Worm (Caenorhabditis elegans) whole organism, L1 larva: ENCODE data around the gene C24H11.5.
"Not testable (repeated sequence)": the region's sequence is repeated elsewhere in the genome, so short reads cannot be mapped to it uniquely, and the experiment has no call there.

Experiments
- C34B4.2 ChIP-seq: sonication (generic microtip); optimal IDR thresholded peaks from 2 replicates; lab custom pipeline; 2017; ENCODE audit warnings: mild to moderate bottlenecking, missing genetic modification characterization, missing compliant biosample characterization
- Y116A8C.19 ChIP-seq: sonication (generic microtip); optimal IDR thresholded peaks from 2 replicates; lab custom pipeline; 2016; ENCODE audit warnings: missing compliant biosample characterization, missing genetic modification characterization, borderline replicate concordance
- alr-1 ChIP-seq: fragments of 200-800 bp; sonication (Bioruptor generic); optimal IDR thresholded peaks from 2 replicates; lab custom pipeline; 2018; ENCODE audit warnings: borderline replicate concordance, mild to moderate bottlenecking, missing genetic modification characterization, missing compliant biosample characterization
- ama-1 ChIP-seq: fragments of 150-350 bp; optimal IDR thresholded peaks from 2 replicates; lab custom pipeline; 2014
- blmp-1 ChIP-seq: fragments of 150-350 bp; optimal IDR thresholded peaks from 2 replicates; lab custom pipeline; 2014; ENCODE audit warnings: missing biosample characterization, missing genetic modification characterization
- ceh-63 ChIP-seq: fragments of 200-800 bp; sonication (Bioruptor generic); optimal IDR thresholded peaks from 2 replicates; lab custom pipeline; 2018; ENCODE audit warnings: mild to moderate bottlenecking, missing genetic modification characterization, missing compliant biosample characterization
- ceh-8 ChIP-seq: fragments of 200-800 bp; sonication (Bioruptor generic); optimal IDR thresholded peaks from 2 replicates; lab custom pipeline; 2018; ENCODE audit warnings: mild to moderate bottlenecking, missing genetic modification characterization, moderate library complexity, missing compliant biosample characterization
- ceh-90 ChIP-seq: sonication (generic microtip); optimal IDR thresholded peaks from 2 replicates; lab custom pipeline; 2016; ENCODE audit warnings: missing genetic modification characterization, missing compliant biosample characterization
- ces-1 ChIP-seq: fragments of 150-350 bp; optimal IDR thresholded peaks from 2 replicates; lab custom pipeline; 2014; ENCODE audit warnings: missing biosample characterization, missing genetic modification reagents, missing genetic modification characterization
- dsc-1 ChIP-seq: sonication (generic microtip); optimal IDR thresholded peaks from 2 replicates; lab custom pipeline; 2016; ENCODE audit warnings: mild to moderate bottlenecking, missing genetic modification characterization, missing compliant biosample characterization
- efl-3 ChIP-seq: fragments of 200-800 bp; sonication (Bioruptor generic); optimal IDR thresholded peaks from 2 replicates; lab custom pipeline; 2018; ENCODE audit warnings: mild to moderate bottlenecking, missing genetic modification characterization, missing compliant biosample characterization
- egl-13 ChIP-seq: sonication (generic microtip); optimal IDR thresholded peaks from 2 replicates; lab custom pipeline; 2016; ENCODE audit warnings: missing genotype, missing genetic modification reagents, missing genetic modification characterization, missing compliant biosample characterization
- ets-5 ChIP-seq: fragments of 200-800 bp; sonication (Bioruptor generic); IDR thresholded peaks from 2 replicates; pipeline ENCODE4 v1.3.6; 2022; ENCODE audit warnings: missing genetic modification characterization, missing compliant biosample characterization
- fkh-8 ChIP-seq: sonication (generic microtip); optimal IDR thresholded peaks from 2 replicates; lab custom pipeline; 2016; ENCODE audit warnings: mild to moderate bottlenecking, missing genetic modification characterization, missing compliant biosample characterization
- grh-1 ChIP-seq: fragments of 200-800 bp; sonication (Bioruptor generic); IDR thresholded peaks from 2 replicates; pipeline ENCODE4 v1.3.6; 2022; ENCODE audit warnings: missing genetic modification reagents, missing genetic modification characterization, missing compliant biosample characterization
- hlh-17 ChIP-seq: fragments of 200-800 bp; sonication (Bioruptor generic); optimal IDR thresholded peaks from 2 replicates; lab custom pipeline; 2018; ENCODE audit warnings: missing genetic modification characterization, mild to moderate bottlenecking, missing compliant biosample characterization, moderate library complexity, borderline replicate concordance
- hlh-4 ChIP-seq: sonication (generic microtip); optimal IDR thresholded peaks from 2 replicates; lab custom pipeline; 2016; ENCODE audit warnings: mild to moderate bottlenecking, missing genetic modification characterization, missing compliant biosample characterization
- hpl-2 ChIP-seq: fragments of 150-350 bp; optimal IDR thresholded peaks from 2 replicates; lab custom pipeline; 2014; ENCODE audit warnings: missing biosample characterization, missing genetic modification reagents, missing genetic modification characterization
- irx-1 ChIP-seq: sonication (generic microtip); optimal IDR thresholded peaks from 2 replicates; lab custom pipeline; 2016; ENCODE audit warnings: missing genetic modification characterization, missing compliant biosample characterization
- isw-1 ChIP-seq: fragments of 200-800 bp; sonication (Bioruptor generic); IDR thresholded peaks from 2 replicates; pipeline ENCODE4 v1.3.6; 2022; ENCODE audit warnings: missing genetic modification characterization, missing compliant biosample characterization
- lin-13 ChIP-seq: fragments of 150-350 bp; optimal IDR thresholded peaks from 2 replicates; lab custom pipeline; 2014; ENCODE audit warnings: missing biosample characterization, missing genetic modification reagents, missing genetic modification characterization
- lir-3 ChIP-seq: sonication (generic microtip); optimal IDR thresholded peaks from 2 replicates; lab custom pipeline; 2016; ENCODE audit warnings: mild to moderate bottlenecking, missing genetic modification characterization, moderate library complexity, missing compliant biosample characterization; ENCODE audit not compliant: poor library complexity
- lsy-2 ChIP-seq, 2 experiments: fragments of 150-350 bp; optimal IDR thresholded peaks; 2 replicates each; lab custom pipeline; 2014; ENCODE audit warnings: missing biosample characterization in 2 of 2, missing genetic modification characterization in 2 of 2
- mab-9 ChIP-seq: fragments of 200-800 bp; sonication (Bioruptor generic); IDR thresholded peaks from 2 replicates; pipeline ENCODE4 v1.3.6; 2022; ENCODE audit warnings: missing genetic modification reagents, missing genetic modification characterization, missing compliant biosample characterization
- mef-2 ChIP-seq: fragments of 150-350 bp; optimal IDR thresholded peaks from 2 replicates; lab custom pipeline; 2014; ENCODE audit warnings: missing biosample characterization, missing genetic modification characterization
- nhr-12 ChIP-seq: sonication (generic microtip); optimal IDR thresholded peaks from 2 replicates; lab custom pipeline; 2017; ENCODE audit warnings: missing biosample characterization, missing genetic modification characterization
- nhr-19 ChIP-seq: fragments of 200-800 bp; sonication (Bioruptor generic); conservative IDR thresholded peaks from 2 replicates; pipeline ENCODE4 v1.3.6; 2022; ENCODE audit warnings: missing genetic modification characterization, missing compliant biosample characterization
- nhr-20 ChIP-seq: sonication (generic microtip); optimal IDR thresholded peaks from 2 replicates; lab custom pipeline; 2016; ENCODE audit warnings: mild to moderate bottlenecking, missing genetic modification characterization, missing compliant biosample characterization
- nhr-28 ChIP-seq: fragments of 150-350 bp; optimal IDR thresholded peaks from 2 replicates; lab custom pipeline; 2014; ENCODE audit warnings: missing biosample characterization, missing genetic modification characterization
- nhr-47 ChIP-seq: sonication (generic microtip); optimal IDR thresholded peaks from 2 replicates; lab custom pipeline; 2016; ENCODE audit warnings: mild to moderate bottlenecking, missing genetic modification characterization, moderate library complexity, missing compliant biosample characterization
- nhr-71 ChIP-seq: sonication (generic microtip); optimal IDR thresholded peaks from 2 replicates; lab custom pipeline; 2016; ENCODE audit warnings: mild to moderate bottlenecking, missing genetic modification characterization, moderate library complexity, missing compliant biosample characterization
- pax-3 ChIP-seq: fragments of 200-800 bp; sonication (Bioruptor generic); optimal IDR thresholded peaks from 2 replicates; lab custom pipeline; 2018; ENCODE audit warnings: mild to moderate bottlenecking, missing genetic modification characterization, moderate library complexity, missing compliant biosample characterization
- rnt-1 ChIP-seq: sonication (generic microtip); optimal IDR thresholded peaks from 2 replicates; lab custom pipeline; 2016; ENCODE audit warnings: mild to moderate bottlenecking, missing genetic modification characterization, moderate library complexity, missing compliant biosample characterization
- skn-1 ChIP-seq: fragments of 150-350 bp; optimal IDR thresholded peaks from 2 replicates; lab custom pipeline; 2014; ENCODE audit warnings: missing biosample characterization, missing genetic modification characterization
- snpc-4 ChIP-seq: fragments of 150-350 bp; optimal IDR thresholded peaks from 2 replicates; lab custom pipeline; 2014; ENCODE audit warnings: missing biosample characterization, missing genetic modification characterization
- sox-4 ChIP-seq: sonication (generic microtip); optimal IDR thresholded peaks from 2 replicates; lab custom pipeline; 2016; ENCODE audit warnings: missing genetic modification characterization, missing compliant biosample characterization
- sup-37 ChIP-seq: fragments of 200-800 bp; sonication (Bioruptor generic); optimal IDR thresholded peaks from 2 replicates; lab custom pipeline; 2018; ENCODE audit warnings: mild to moderate bottlenecking, missing genetic modification characterization, missing compliant biosample characterization
- tbx-2 ChIP-seq: sonication (generic microtip); optimal IDR thresholded peaks from 2 replicates; lab custom pipeline; 2016; ENCODE audit warnings: missing genetic modification characterization, missing compliant biosample characterization
- unc-30 ChIP-seq: sonication (generic microtip); optimal IDR thresholded peaks from 2 replicates; lab custom pipeline; 2017; ENCODE audit warnings: missing biosample characterization, missing genetic modification characterization
- unc-62 ChIP-seq: fragments of 150-350 bp; optimal IDR thresholded peaks from 2 replicates; lab custom pipeline; 2014; ENCODE audit warnings: missing biosample characterization, missing genetic modification reagents, missing genetic modification characterization
- unc-98 ChIP-seq: fragments of 200-800 bp; sonication (Bioruptor generic); IDR thresholded peaks from 2 replicates; pipeline ENCODE4 v1.3.6; 2022; ENCODE audit warnings: missing genetic modification characterization, missing compliant biosample characterization
- vab-15 ChIP-seq: sonication (generic microtip); optimal IDR thresholded peaks from 2 replicates; lab custom pipeline; 2017; ENCODE audit warnings: missing genotype, mild to moderate bottlenecking, missing genetic modification characterization, missing compliant biosample characterization
- xbp-1 ChIP-seq: sonication (generic microtip); optimal IDR thresholded peaks from 2 replicates; lab custom pipeline; 2016; ENCODE audit warnings: missing genetic modification characterization, missing compliant biosample characterization
- zag-1 ChIP-seq: fragments of 150-350 bp; optimal IDR thresholded peaks from 2 replicates; lab custom pipeline; 2014; ENCODE audit warnings: missing biosample characterization, missing genetic modification characterization
- zip-4 ChIP-seq: fragments of 200-800 bp; sonication (Bioruptor generic); optimal IDR thresholded peaks from 2 replicates; lab custom pipeline; 2018; ENCODE audit warnings: mild to moderate bottlenecking, missing genetic modification characterization, moderate library complexity, missing compliant biosample characterization
- ztf-11 ChIP-seq, 2 experiments: sonication (generic microtip); optimal IDR thresholded peaks; 2 replicates each; lab custom pipeline; 2016 to 2017; ENCODE audit warnings: missing genetic modification characterization in 2 of 2, missing biosample characterization in 1 of 2, missing compliant biosample characterization in 1 of 2

The C24H11.5 gene

DNA sequence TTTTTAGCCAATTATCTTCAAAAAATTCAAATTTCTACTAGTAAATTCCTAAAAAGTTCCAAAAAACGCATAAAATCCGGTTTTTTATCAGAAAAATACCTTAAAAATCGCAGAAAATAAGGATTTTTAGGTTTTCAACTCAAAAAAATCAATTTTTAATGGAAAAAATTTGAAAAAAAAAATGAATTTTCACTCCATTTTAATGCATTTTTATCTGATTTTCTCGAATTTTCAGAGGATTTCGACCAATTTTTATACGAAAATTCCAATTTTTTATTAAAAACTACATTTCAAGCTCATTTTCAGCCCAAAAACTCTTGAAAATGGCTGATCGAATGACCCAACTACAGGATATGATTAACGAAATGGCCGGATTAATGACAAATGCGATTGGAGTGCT lies 2.7 kb upstream of the C24H11.5 start, which contains the start of gene mdt-21:
Gene mdt-21, plus strand, starts transcription at position 301 of the 400 bp plus-strand sequence.
- no peak for TF ChIP-seq fkh-8 (tag; lab: Kevin White, UChicago)
- TF ChIP-seq mab-9 (GFP tag; lab: Robert Waterston, UW): no peak
- TF ChIP-seq egl-13 (tag; lab: Kevin White, UChicago): no peak
- TF ChIP-seq blmp-1 (tag; lab: Kevin White, UChicago): no peak
- no peak for TF ChIP-seq nhr-19
- no peak for TF ChIP-seq grh-1 (GFP tag; lab: Robert Waterston, UW)
- TF ChIP-seq zag-1 (tag; lab: Kevin White, UChicago): no peak
- no peak for TF ChIP-seq alr-1
- no peak for TF ChIP-seq lir-3 (tag; lab: Kevin White, UChicago)
- no peak for TF ChIP-seq ets-5 (GFP tag; lab: Robert Waterston, UW)

DNA sequence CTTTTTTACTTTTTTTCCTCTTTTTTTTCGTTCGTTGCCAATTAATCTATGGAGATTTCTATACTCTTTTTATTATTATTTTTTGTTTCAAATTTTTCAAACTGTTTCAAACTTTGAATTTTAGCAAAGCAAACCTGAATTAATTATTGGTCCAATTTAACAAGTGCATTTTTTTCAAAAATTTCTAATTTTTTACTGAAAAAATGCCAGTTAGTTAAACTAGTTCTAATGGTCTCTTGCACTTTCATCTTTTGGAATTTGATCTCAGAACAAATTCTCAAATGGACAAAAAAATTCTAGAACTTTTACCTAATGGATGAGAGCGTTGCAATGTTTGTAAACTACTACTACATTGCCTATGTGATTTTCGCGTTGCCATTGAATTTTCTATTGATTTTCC lies 1.8 kb downstream of the C24H11.5 start, which contains the start of gene srd-74:
Gene srd-74, plus strand, starts transcription at position 301 of the 400 bp plus-strand sequence.
- TF ChIP-seq zag-1 (tag; lab: Kevin White, UChicago) (no peak), sup-37 (GFP tag; lab: Kevin White, UChicago) (no peak), Y116A8C.19 (tag; lab: Kevin White, UChicago) (no peak), vab-15 (tag; lab: Kevin White, UChicago) (no peak), unc-98 (GFP tag; lab: Robert Waterston, UW) (no peak), rnt-1 (tag; lab: Kevin White, UChicago) (no peak)

DNA sequence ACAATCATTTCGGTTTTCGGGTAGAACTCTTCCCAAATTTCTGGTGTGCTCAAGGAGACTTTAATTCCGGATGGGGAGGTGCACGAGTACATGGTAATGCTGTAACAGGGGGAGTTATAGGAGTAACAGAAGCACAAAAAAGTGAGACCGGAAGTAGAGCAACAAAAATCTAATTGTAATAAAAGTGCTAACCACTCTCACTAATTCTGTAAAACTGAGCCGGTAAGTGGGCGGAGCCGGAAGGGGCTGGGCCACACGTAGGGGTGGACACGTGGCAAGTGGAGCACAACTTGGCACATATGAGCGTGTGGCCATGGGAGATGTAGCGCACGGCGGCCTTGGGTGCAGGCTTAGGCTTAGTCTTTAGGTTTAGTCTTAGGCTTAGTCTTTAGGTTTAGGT lies 5.9 kb downstream of the C24H11.5 start, which contains the start of gene tbx-38:
Gene tbx-38, minus strand, starts transcription at position 101 of the 400 bp plus-strand sequence.
- TF ChIP-seq lsy-2 (tag; optimal IDR thresholded peaks at IDR 0.05; lab: Kevin White, UChicago) (no peak), sox-4 (tag; lab: Kevin White, UChicago) (no peak), nhr-28 (no peak), skn-1 (tag; lab: Kevin White, UChicago) (no peak), lin-13 (GFP tag; lab: Kevin White, UChicago) (no peak), unc-30 (tag; lab: Kevin White, UChicago) (no peak), ceh-63 (GFP tag; lab: Kevin White, UChicago) (no peak), nhr-47 (no peak), grh-1 (GFP tag; lab: Robert Waterston, UW) (no peak), nhr-71 (tag; lab: Kevin White, UChicago) (no peak), nhr-12 (tag; lab: Kevin White, UChicago) (no peak), ces-1 (GFP tag; lab: Kevin White, UChicago) (no peak), ceh-90 (tag; lab: Kevin White, UChicago) (no peak), pax-3 (tag; lab: Kevin White, UChicago) (no peak), sup-37 (GFP tag; lab: Kevin White, UChicago) (no peak), efl-3 (GFP tag; lab: Kevin White, UChicago) (no peak), ama-1 (no peak)

DNA sequence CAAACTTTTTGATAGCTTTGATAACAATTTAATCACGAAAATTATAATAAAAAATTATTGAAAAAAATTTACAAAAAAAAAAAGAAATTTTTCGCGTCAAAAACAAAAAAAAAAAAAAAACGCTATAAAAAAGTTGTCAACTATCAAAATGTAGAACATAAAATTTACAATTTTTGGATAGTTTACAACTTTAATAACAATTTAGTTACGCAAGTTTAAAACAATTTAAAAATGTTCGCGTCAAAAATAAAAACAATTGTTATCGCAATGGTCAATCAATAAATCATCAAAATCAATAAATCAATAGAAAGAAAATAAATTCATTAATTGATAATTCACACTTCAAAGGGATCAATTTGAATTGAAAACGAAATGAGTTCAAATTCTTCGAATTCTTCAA lies 7.3 kb downstream of the C24H11.5 start, which contains the start of gene C24H11.1:
Gene C24H11.1, plus strand, starts transcription at position 301 of the 400 bp plus-strand sequence.
- not testable (repeated sequence) for TF ChIP-seq mef-2; unc-62 (GFP tag; lab: Kevin White, UChicago); hlh-4 (tag; lab: Kevin White, UChicago)

DNA sequence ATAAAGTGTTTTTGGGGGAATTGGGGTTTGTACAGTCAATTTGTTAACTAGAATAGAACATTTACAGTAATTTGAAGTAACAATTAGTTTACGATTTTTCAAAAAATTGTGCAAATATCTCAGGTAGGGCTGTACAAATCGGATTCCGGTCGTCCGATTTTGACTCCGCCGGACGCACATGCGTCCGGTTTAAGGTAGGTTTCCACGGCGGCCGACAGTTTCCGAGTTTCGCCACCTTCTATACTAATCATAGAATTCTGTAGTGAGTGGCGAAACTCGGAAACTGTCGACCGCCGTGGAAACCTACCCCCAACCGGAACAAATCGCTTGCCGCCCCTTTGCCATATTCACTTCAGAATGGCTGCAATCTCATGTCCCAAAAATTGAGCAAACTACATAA lies 9.4 kb downstream of the C24H11.5 start:
- TF ChIP-seq hpl-2 (GFP tag; lab: Kevin White, UChicago): no peak
- TF ChIP-seq hlh-4 (tag; lab: Kevin White, UChicago): no peak
- TF ChIP-seq C34B4.2: no peak
- TF ChIP-seq ceh-8 (GFP tag; lab: Kevin White, UChicago): no peak
- no peak for TF ChIP-seq isw-1
- TF ChIP-seq lsy-2 (tag; optimal IDR thresholded peaks at IDR 0.05; lab: Kevin White, UChicago): no peak
- TF ChIP-seq irx-1 (tag; lab: Kevin White, UChicago): no peak
- TF ChIP-seq tbx-2 (tag; lab: Kevin White, UChicago): no peak
- no peak for TF ChIP-seq snpc-4
- TF ChIP-seq hlh-17 (GFP tag; lab: Kevin White, UChicago): no peak
- no peak for TF ChIP-seq ztf-11 (tag; optimal IDR thresholded peaks at IDR 0.05; lab: Kevin White, UChicago)
- no peak for TF ChIP-seq nhr-20 (tag; lab: Kevin White, UChicago)
- no peak for TF ChIP-seq ceh-90 (tag; lab: Kevin White, UChicago)
- TF ChIP-seq dsc-1 (tag; lab: Kevin White, UChicago): no peak
- no peak for TF ChIP-seq xbp-1 (tag; lab: Kevin White, UChicago)
- no peak for TF ChIP-seq zip-4 (GFP tag; lab: Kevin White, UChicago)
